Fruit fly (Drosophila melanogaster) S2 (cell line): Measurements from ENCODE around the gene CG43137.

Source experiments
- CG8478 ChIP-seq: fragments of >200 bp; optimal IDR thresholded peaks from 2 replicates; lab custom pipeline; 2018
- CTCF ChIP-seq, 2 experiments: fragments of >200 bp; optimal IDR thresholded peaks; 2 replicates each; lab custom pipeline; 2018

DNA sequence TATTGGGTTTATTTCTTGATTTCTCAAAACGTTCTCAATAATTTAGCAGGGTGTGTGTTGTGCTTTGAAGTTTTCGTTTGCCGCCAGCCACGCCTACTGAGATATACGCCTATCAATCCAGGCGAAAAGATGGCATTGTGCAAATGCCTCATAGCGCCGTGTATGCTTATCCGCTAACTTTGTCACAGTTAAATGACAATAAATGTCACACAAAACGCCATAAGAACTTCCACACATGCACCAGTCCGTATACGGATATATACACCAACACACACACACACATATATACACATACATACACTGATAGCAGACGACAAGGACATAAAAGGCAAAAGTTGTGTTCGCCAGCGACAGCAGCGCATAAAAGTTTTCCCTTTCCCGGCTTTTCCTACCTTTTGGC lies at the start of gene CG43137:
- TF ChIP-seq CTCF (optimal IDR thresholded peaks at IDR 0.05; lab: Kevin White, UChicago) (no peak), CG8478 (no peak)
